Worm (Caenorhabditis elegans) whole organism, L3 larva: ENCODE data around the gene ify-1.

Source experiments
- ama-1 ChIP-seq: fragments of 150-350 bp; optimal IDR thresholded peaks from 2 replicates; lab custom pipeline; 2018
- daf-12 ChIP-seq: fragments of 150-350 bp; optimal IDR thresholded peaks from 2 replicates; lab custom pipeline; 2014; ENCODE audit warnings: missing biosample characterization, missing genetic modification reagents, missing genetic modification characterization
- elt-2 ChIP-seq: sonication (generic microtip); optimal IDR thresholded peaks from 2 replicates; lab custom pipeline; 2016; ENCODE audit warnings: missing genetic modification reagents, mild to moderate bottlenecking, missing genetic modification characterization, missing compliant biosample characterization
- nfya-1 ChIP-seq: sonication (generic microtip); optimal IDR thresholded peaks from 2 replicates; lab custom pipeline; 2017; ENCODE audit warnings: missing genetic modification characterization, mild to moderate bottlenecking, missing compliant biosample characterization, antibody characterized with exemption, moderate library complexity; ENCODE audit not compliant: insufficient read depth
- nhr-237 ChIP-seq: fragments of 150-350 bp; optimal IDR thresholded peaks from 2 replicates; lab custom pipeline; 2014; ENCODE audit warnings: missing biosample characterization, missing genetic modification characterization
- nhr-25 ChIP-seq: sonication (generic microtip); optimal IDR thresholded peaks from 2 replicates; lab custom pipeline; 2017; ENCODE audit warnings: missing biosample characterization, missing genetic modification characterization
- nhr-76 ChIP-seq: fragments of 150-350 bp; sonication (generic microtip); optimal IDR thresholded peaks from 5 replicates; lab custom pipeline; 2014; ENCODE audit warnings: missing biosample characterization, missing genetic modification characterization
- sea-2 ChIP-seq: fragments of 150-350 bp; sonication (generic microtip); optimal IDR thresholded peaks from 4 replicates; lab custom pipeline; 2014; ENCODE audit warnings: missing biosample characterization, missing genetic modification reagents, missing genetic modification characterization
- skn-1 ChIP-seq: fragments of 150-350 bp; optimal IDR thresholded peaks from 2 replicates; lab custom pipeline; 2014; ENCODE audit warnings: missing biosample characterization, missing genetic modification characterization
- unc-39 ChIP-seq: sonication (generic microtip); optimal IDR thresholded peaks from 4 replicates; lab custom pipeline; 2017; ENCODE audit warnings: missing biosample characterization, missing genetic modification characterization
- unc-62 ChIP-seq: fragments of 150-350 bp; sonication (generic microtip); optimal IDR thresholded peaks from 4 replicates; lab custom pipeline; 2014; ENCODE audit warnings: missing biosample characterization, missing genetic modification reagents, missing genetic modification characterization

ce11 chrII:5058036-5058435 lies 3.1 kb upstream of the ify-1 start, which contains the start of gene C27A2.12:
- TF ChIP-seq nhr-25 (tag; lab: Kevin White, UChicago): no peak
- no peak for TF ChIP-seq skn-1 (tag; lab: Kevin White, UChicago)
- TF ChIP-seq nhr-76: no peak
- no peak for TF ChIP-seq sea-2 (GFP tag; lab: Kevin White, UChicago)
- no peak for TF ChIP-seq ama-1 (lab: Kevin White, UChicago)
- no peak for TF ChIP-seq unc-39 (tag; lab: Kevin White, UChicago)
- no peak for TF ChIP-seq unc-62 (GFP tag; lab: Kevin White, UChicago)
- TF ChIP-seq nhr-237 (tag; lab: Kevin White, UChicago): no peak
- no peak for TF ChIP-seq elt-2 (tag; lab: Kevin White, UChicago)
- TF ChIP-seq daf-12 (tag; lab: Kevin White, UChicago): no peak
- no peak for TF ChIP-seq nfya-1 (tag; lab: Kevin White, UChicago)
